Fruit fly (Drosophila melanogaster) whole organism, wandering third instar larva: ENCODE measurements around the gene ND-13A.
A peak's percentile ranks its signal among the peaks of the same experiment; 100 is the strongest.

Experiments used
- Hr78 ChIP-seq: fragments of >200 bp; optimal IDR thresholded peaks from 2 replicates; lab custom pipeline; 2017; ENCODE audit warnings: missing biosample characterization, missing genetic modification characterization
- Myc ChIP-seq: fragments of >200 bp; optimal IDR thresholded peaks from 2 replicates; lab custom pipeline; 2017
- N ChIP-seq: fragments of >200 bp; optimal IDR thresholded peaks from 2 replicates; lab custom pipeline; 2018; ENCODE audit warnings: missing biosample characterization, missing external identifiers, missing genetic modification characterization
- Rel ChIP-seq, 2 experiments: fragments of 200-800 bp; sonication (Bioruptor generic) in 1 of 2; optimal IDR thresholded peaks; 2 replicates in 1 of 2; 3 replicates in 1 of 2; lab custom pipeline; 2016 to 2019; ENCODE audit warnings: mild to moderate bottlenecking in 2 of 2, missing biosample characterization in 2 of 2, missing genetic modification characterization in 2 of 2, moderate library complexity in 1 of 2
- Sp1 ChIP-seq: fragments of 200-800 bp; sonication (Bioruptor generic); optimal IDR thresholded peaks from 3 replicates; lab custom pipeline; 2019; ENCODE audit warnings: missing biosample characterization, mild to moderate bottlenecking, missing genetic modification characterization, moderate library complexity
- Vsx2 ChIP-seq: fragments of 200-300, 225-300 bp; sonication (Bioruptor generic); optimal IDR thresholded peaks from 2 replicates; lab custom pipeline; 2018; ENCODE audit warnings: missing biosample characterization, missing genetic modification characterization; ENCODE audit not compliant: partially characterized antibody
- brk ChIP-seq: fragments of 200-800 bp; sonication (Bioruptor generic); optimal IDR thresholded peaks from 2 replicates; lab custom pipeline; 2016; ENCODE audit warnings: missing biosample characterization, mild to moderate bottlenecking, missing genetic modification characterization
- dsf ChIP-seq: sonication (Bioruptor generic); optimal IDR thresholded peaks from 2 replicates; lab custom pipeline; 2016; ENCODE audit warnings: missing biosample characterization, missing genetic modification characterization, borderline replicate concordance
- h ChIP-seq: fragments of 200-800 bp; sonication (Bioruptor generic); optimal IDR thresholded peaks from 3 replicates; lab custom pipeline; 2016; ENCODE audit warnings: missing biosample characterization, mild to moderate bottlenecking, missing genetic modification characterization
- psq ChIP-seq: fragments of 200-800 bp; sonication (Bioruptor generic); optimal IDR thresholded peaks from 3 replicates; lab custom pipeline; 2017; ENCODE audit warnings: missing biosample characterization, mild to moderate bottlenecking, missing genetic modification characterization, moderate library complexity
- usp ChIP-seq: fragments of >200 bp; optimal IDR thresholded peaks from 2 replicates; lab custom pipeline; 2017; ENCODE audit warnings: missing biosample characterization, missing genetic modification characterization
- woc ChIP-seq: sonication (Bioruptor generic); optimal IDR thresholded peaks from 2 replicates; lab custom pipeline; 2016; ENCODE audit warnings: missing biosample characterization, mild to moderate bottlenecking, missing genetic modification characterization

DNA sequence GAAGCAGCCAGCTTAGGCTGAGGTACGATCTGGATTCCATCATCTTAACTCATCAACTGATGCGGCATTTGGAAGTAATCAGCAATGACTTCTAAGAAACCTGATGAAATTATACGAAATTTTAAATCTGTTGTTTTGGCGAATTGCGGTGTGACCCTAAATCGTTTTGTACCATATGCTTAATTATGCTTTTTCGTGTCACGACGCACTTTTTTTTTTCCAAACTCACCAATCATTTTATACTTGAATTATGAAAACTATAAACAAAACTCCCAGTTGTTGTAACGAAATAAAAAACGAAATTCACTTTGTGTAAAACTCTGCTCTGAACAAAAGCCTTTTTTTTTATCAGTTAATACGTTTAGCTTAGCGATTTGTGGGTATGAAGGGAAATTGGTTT, 42.0 kb downstream of the ND-13A start, which contains the start of gene Nepl3:
- TF ChIP-seq Hr78 (GFP tag; lab: Kevin White, UChicago) (no peak), usp (no peak), Rel (GFP tag; optimal IDR thresholded peaks at IDR 0.05; lab: Kevin White, UChicago) (no peak), Rel (tag; optimal IDR thresholded peaks at IDR 0.05; lab: Kevin White, UChicago) (no peak), Myc (lab: Kevin White, UChicago) (no peak), brk (no peak), Sp1 (GFP tag; lab: Kevin White, UChicago) (no peak), N (GFP tag; lab: Kevin White, UChicago) (no peak), psq (GFP tag; lab: Kevin White, UChicago) (no peak), dsf (GFP tag; lab: Kevin White, UChicago) (no peak), h (GFP tag; lab: Kevin White, UChicago) (no peak), Vsx2 (GFP tag; lab: Kevin White, UChicago) (no peak), woc (GFP tag; lab: Kevin White, UChicago) (peak; percentile 8)
